Fruit fly (Drosophila melanogaster): ENCODE data around the gene sty.

Gene sty

dm6 chr3L:3432656-3433344, 8.1 kb upstream of the sty start (continued):
- peak; percentile 4 for TF ChIP-seq dsx (GFP tag; optimal IDR thresholded peaks at IDR 0.05; ENCODE audit: poor library complexity, severe bottlenecking)
- peak; percentile 89 for TF ChIP-seq eg (GFP tag; IDR thresholded peaks at IDR 0.05)
- TF ChIP-seq topi (GFP tag; optimal IDR thresholded peaks at IDR 0.05), result peak; percentile 85
- TF ChIP-seq fkh (GFP tag; optimal IDR thresholded peaks at IDR 0.05), result peak; percentile 36
- TF ChIP-seq Hr4 (GFP tag; optimal IDR thresholded peaks at IDR 0.05), result peak; percentile 83
- TF ChIP-seq CG11902 (GFP tag; optimal IDR thresholded peaks at IDR 0.05), result peak; percentile 67
- TF ChIP-seq Lpt (GFP tag; optimal IDR thresholded peaks at IDR 0.05), result peak; percentile 63
- TF ChIP-seq CG6792 (GFP tag; optimal IDR thresholded peaks at IDR 0.05), result peak; percentile 82
- peak; percentile 24 for TF ChIP-seq spab (GFP tag; optimal IDR thresholded peaks at IDR 0.05)

dm6 chr3L:3431061-3431648, 6.4 kb upstream of the sty start:
- TF ChIP-seq Gug (GFP tag; IDR thresholded peaks at IDR 0.05) (no peak), Met (GFP tag; optimal IDR thresholded peaks at IDR 0.05) (no peak), svp (GFP tag) (no peak), CG4318 (GFP tag; optimal IDR thresholded peaks at IDR 0.05) (no peak), CG6163 (GFP tag; IDR thresholded peaks at IDR 0.05) (no peak), CG15336 (GFP tag; IDR thresholded peaks at IDR 0.05) (no peak), CG8632 (GFP tag; optimal IDR thresholded peaks at IDR 0.05) (no peak), Eip93F (GFP tag; optimal IDR thresholded peaks at IDR 0.05) (no peak), CG8119 (GFP tag; IDR thresholded peaks at IDR 0.05) (no peak), Eip78C (GFP tag) (no peak), fd85E (GFP tag; optimal IDR thresholded peaks at IDR 0.05) (no peak)

- no peak for TF ChIP-seq salr (GFP tag; optimal IDR thresholded peaks at IDR 0.05)
These were observed 2.3 kb upstream of the sty start for dm6 chr3L:3427037-3427436.

dm6 chr3L:3423006-3423405, 1.7 kb downstream of the sty start:
- TF ChIP-seq Smox (GFP tag; optimal IDR thresholded peaks at IDR 0.05) (peak; percentile 69), dsx (GFP tag; optimal IDR thresholded peaks at IDR 0.05; ENCODE audit: poor library complexity, severe bottlenecking) (no peak), CG31627 (GFP tag; optimal IDR thresholded peaks at IDR 0.05) (peak; percentile 51), fd59A (GFP tag; optimal IDR thresholded peaks at IDR 0.05) (no peak), vri (GFP tag; optimal IDR thresholded peaks at IDR 0.05) (peak; percentile 40), salr (GFP tag; optimal IDR thresholded peaks at IDR 0.05) (no peak), cyc (GFP tag; optimal IDR thresholded peaks at IDR 0.05) (peak; percentile 40), acj6 (GFP tag; optimal IDR thresholded peaks at IDR 0.05) (no peak), CG7368 (GFP tag; optimal IDR thresholded peaks at IDR 0.05) (no peak), eg (GFP tag; IDR thresholded peaks at IDR 0.05) (no peak), Eip78C (GFP tag) (peak; percentile 58), CG6808 (GFP tag; optimal IDR thresholded peaks at IDR 0.05) (no peak), svp (GFP tag) (peak; percentile 85), topi (GFP tag; optimal IDR thresholded peaks at IDR 0.05) (peak; percentile 56), Hr39 (GFP tag; optimal IDR thresholded peaks at IDR 0.05) (peak; percentile 43), CG34406 (GFP tag; optimal IDR thresholded peaks at IDR 0.05) (peak; percentile 12), Ets21C (GFP tag; optimal IDR thresholded peaks at IDR 0.05) (peak; percentile 19), Lpt (GFP tag; optimal IDR thresholded peaks at IDR 0.05) (no peak), CG11294 (GFP tag; IDR thresholded peaks at IDR 0.05) (no peak), Hr38 (GFP tag; optimal IDR thresholded peaks at IDR 0.05) (no peak), Met (GFP tag; optimal IDR thresholded peaks at IDR 0.05) (peak; percentile 68), Gug (GFP tag; IDR thresholded peaks at IDR 0.05) (no peak), esn (GFP tag; optimal IDR thresholded peaks at IDR 0.05) (peak; percentile 74), CG8119 (GFP tag; IDR thresholded peaks at IDR 0.05) (no peak), CG11762 (GFP tag; optimal IDR thresholded peaks at IDR 0.05; ENCODE audit: insufficient read depth) (no peak), CG8632 (GFP tag; optimal IDR thresholded peaks at IDR 0.05) (no peak), fd85E (GFP tag; optimal IDR thresholded peaks at IDR 0.05) (no peak), CG8319 (GFP tag; optimal IDR thresholded peaks at IDR 0.05) (no peak), CG9139 (GFP tag; optimal IDR thresholded peaks at IDR 0.05) (no peak), CG10631 (GFP tag; optimal IDR thresholded peaks at IDR 0.05) (no peak), CG6792 (GFP tag; optimal IDR thresholded peaks at IDR 0.05) (peak; percentile 13), Eip75B (GFP tag; optimal IDR thresholded peaks at IDR 0.05) (no peak), Hr4 (GFP tag; optimal IDR thresholded peaks at IDR 0.05) (no peak), lz (GFP tag; optimal IDR thresholded peaks at IDR 0.05) (peak; percentile 45), CG3919 (GFP tag; optimal IDR thresholded peaks at IDR 0.05) (no peak), achi (GFP tag; optimal IDR thresholded peaks at IDR 0.05) (no peak)
